Fruit fly (Drosophila melanogaster) Kc167 (cell line): ENCODE results near the gene CG33253.

ENCODE experiments used
- Myc ChIP-seq: fragments of >200 bp; optimal IDR thresholded peaks from 2 replicates; lab custom pipeline; 2017; ENCODE audit warnings: missing external identifiers
- h ChIP-seq: fragments of >200 bp; optimal IDR thresholded peaks from 3 replicates; lab custom pipeline; 2018; ENCODE audit warnings: missing external identifiers
- ttk ChIP-seq: sonication (Bioruptor generic); optimal IDR thresholded peaks from 2 replicates; lab custom pipeline; 2017; ENCODE audit warnings: missing external identifiers

- TF ChIP-seq Myc (no peak), h (lab: Kevin White, UChicago) (no peak), ttk (lab: Kevin White, UChicago) (no peak)
Observed at dm6 chrX:19152570-19153287, 30.5 kb upstream of the CG33253 start.
